Worm (Caenorhabditis elegans) whole organism, midembryonic: Measurements from ENCODE around the gene C53B7.6.

Source experiments
- cog-1 ChIP-seq: sonication (generic microtip); optimal IDR thresholded peaks from 2 replicates; lab custom pipeline; 2016; ENCODE audit warnings: missing genetic modification characterization, missing compliant biosample characterization
- flt-1 ChIP-seq: fragments of 200-800 bp; sonication (Bioruptor generic); IDR thresholded peaks from 2 replicates; pipeline ENCODE4 v1.3.6; 2022; ENCODE audit warnings: missing genetic modification characterization, missing compliant biosample characterization
- med-1 ChIP-seq: sonication (generic microtip); optimal IDR thresholded peaks from 2 replicates; lab custom pipeline; 2017; ENCODE audit warnings: missing genetic modification characterization, mild to moderate bottlenecking, missing compliant biosample characterization, antibody characterized with exemption, missing genetic modification reagents; ENCODE audit not compliant: insufficient read depth
- tab-1 ChIP-seq: fragments of 200-800 bp; sonication (Bioruptor generic); IDR thresholded peaks from 2 replicates; pipeline ENCODE4 v1.3.6; 2022; ENCODE audit warnings: missing genetic modification characterization, missing compliant biosample characterization

DNA sequence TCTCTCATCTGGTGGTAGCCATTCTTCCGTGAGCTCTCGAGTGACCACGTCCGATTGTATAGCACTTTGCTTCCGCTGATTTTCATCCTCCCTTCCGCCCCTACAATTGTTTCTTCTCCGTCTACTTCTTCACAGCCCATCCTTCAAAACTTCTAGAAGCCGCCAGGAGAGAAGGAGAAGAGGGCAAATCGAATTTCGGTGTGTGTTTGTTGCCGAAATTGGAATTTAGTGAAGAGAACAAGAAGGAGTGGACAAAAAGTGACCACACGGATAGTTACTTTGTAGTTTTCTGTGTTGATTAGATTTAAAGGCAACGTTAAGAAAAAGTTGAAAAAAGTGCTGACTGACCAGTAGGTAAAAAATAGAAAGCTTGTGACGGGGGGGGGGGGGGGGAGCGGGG lies 24.5 kb upstream of the C53B7.6 start:
- TF ChIP-seq cog-1 (tag; lab: Kevin White, UChicago) (no peak), med-1 (no peak), tab-1 (GFP tag; lab: Robert Waterston, UW) (no peak), flt-1 (GFP tag; lab: Robert Waterston, UW) (no peak)
